Fruit fly (Drosophila melanogaster) whole organism, embryonic: ENCODE results near the gene mthl12.
A peak's percentile ranks its signal among the peaks of the same experiment; 100 is the strongest.

Experiments
- Ada2b ChIP-seq: fragments of 200-800 bp; sonication (Bioruptor generic); IDR thresholded peaks from 2 replicates; pipeline ENCODE4 v1.3.6; 2022; ENCODE audit warnings: missing biosample characterization, missing genetic modification characterization
- BEAF-32 ChIP-seq: fragments of 200-800 bp; sonication (Bioruptor generic); optimal IDR thresholded peaks from 3 replicates; lab custom pipeline; 2017; ENCODE audit warnings: missing biosample characterization, missing genetic modification characterization, mild to moderate bottlenecking, moderate library complexity, missing genetic modification reagents
- BtbVII ChIP-seq: fragments of 200-800 bp; sonication (Bioruptor generic); optimal IDR thresholded peaks from 3 replicates; lab custom pipeline; 2017; ENCODE audit warnings: missing biosample characterization, mild to moderate bottlenecking, missing genetic modification characterization
- CG10366 ChIP-seq: fragments of 200-800 bp; sonication (Bioruptor generic); IDR thresholded peaks from 2 replicates; pipeline ENCODE4 v1.3.6; 2022; ENCODE audit warnings: missing biosample characterization, missing genetic modification characterization
- CG11398 ChIP-seq: fragments of 200-800 bp; sonication (Bioruptor generic); optimal IDR thresholded peaks from 2 replicates; lab custom pipeline; 2016; ENCODE audit warnings: missing biosample characterization, missing genetic modification characterization
- CG1233 ChIP-seq: fragments of 200-800 bp; sonication (Bioruptor generic); optimal IDR thresholded peaks from 4 replicates; lab custom pipeline; 2018; ENCODE audit warnings: missing biosample characterization, mild to moderate bottlenecking, missing genetic modification characterization
- CG14710 ChIP-seq: fragments of 200-800 bp; sonication (Bioruptor generic); optimal IDR thresholded peaks from 3 replicates; lab custom pipeline; 2019; ENCODE audit warnings: missing biosample characterization, mild to moderate bottlenecking, missing genetic modification characterization, moderate library complexity
- CG1603 ChIP-seq: fragments of 200-800 bp; sonication (Bioruptor generic); optimal IDR thresholded peaks from 2 replicates; lab custom pipeline; 2019; ENCODE audit warnings: missing biosample characterization, mild to moderate bottlenecking, missing genetic modification characterization, moderate library complexity
- CG16813 ChIP-seq: fragments of 200-800 bp; sonication (Bioruptor generic); IDR thresholded peaks from 3 replicates; pipeline ENCODE4 v1.3.6; 2022; ENCODE audit warnings: missing biosample characterization, missing genetic modification characterization; ENCODE audit not compliant: partially characterized antibody
- CG17829 ChIP-seq: fragments of 200-800 bp; optimal IDR thresholded peaks from 2 replicates; lab custom pipeline; 2019; ENCODE audit warnings: missing biosample characterization, mild to moderate bottlenecking, missing genetic modification characterization, moderate library complexity
- CG18011 ChIP-seq: fragments of 200-800 bp; sonication (Bioruptor generic); optimal IDR thresholded peaks from 2 replicates; lab custom pipeline; 2017; ENCODE audit warnings: missing biosample characterization, missing genetic modification characterization, mild to moderate bottlenecking, moderate library complexity, missing genotype
- CG2116 ChIP-seq: fragments of 200-800 bp; sonication (Bioruptor generic); optimal IDR thresholded peaks from 3 replicates; lab custom pipeline; 2018; ENCODE audit warnings: missing biosample characterization, mild to moderate bottlenecking, missing genetic modification characterization
- CG2712 ChIP-seq: fragments of 200-800 bp; optimal IDR thresholded peaks from 3 replicates; lab custom pipeline; 2019; ENCODE audit warnings: missing biosample characterization, mild to moderate bottlenecking, missing genetic modification characterization, moderate library complexity
- CG42726 ChIP-seq: fragments of 200-800 bp; sonication (Bioruptor generic); IDR thresholded peaks from 2 replicates; pipeline ENCODE4 v1.3.6; 2022; ENCODE audit warnings: missing biosample characterization, missing genetic modification characterization; ENCODE audit not compliant: partially characterized antibody
- CG4617 ChIP-seq: fragments of 200-800 bp; sonication (Bioruptor generic); optimal IDR thresholded peaks from 3 replicates; lab custom pipeline; 2016; ENCODE audit warnings: missing biosample characterization, missing genetic modification characterization, borderline replicate concordance
- CG7928 ChIP-seq: fragments of 200-800 bp; sonication (Bioruptor generic); optimal IDR thresholded peaks from 2 replicates; lab custom pipeline; 2017; ENCODE audit warnings: missing biosample characterization, mild to moderate bottlenecking, missing genetic modification characterization
- CG8290 ChIP-seq, 3 experiments: fragments of 200-800 bp; sonication (Bioruptor generic); optimal IDR thresholded peaks; 2 replicates each; lab custom pipeline; 2016 to 2019; ENCODE audit warnings: missing biosample characterization in 3 of 3, missing genetic modification characterization in 3 of 3, mild to moderate bottlenecking in 2 of 3, moderate library complexity in 1 of 3
- Eip74EF ChIP-seq, 2 experiments: fragments of 200-800 bp in 1 of 2; fragments of >200 bp in 1 of 2; sonication (Bioruptor generic) in 1 of 2; optimal IDR thresholded peaks; 2 replicates each; lab custom pipeline; 2017 to 2019; ENCODE audit warnings: missing biosample characterization in 2 of 2, missing genetic modification characterization in 2 of 2, mild to moderate bottlenecking in 1 of 2, moderate library complexity in 1 of 2
- Ets65A ChIP-seq: fragments of 200-800 bp; sonication (Bioruptor generic); peaks from one replicate; lab custom pipeline; 2016; ENCODE audit warnings: missing biosample characterization, missing genetic modification characterization
- Ets97D ChIP-seq: fragments of 200-800 bp; sonication (Bioruptor generic); optimal IDR thresholded peaks from 3 replicates; lab custom pipeline; 2016; ENCODE audit warnings: missing biosample characterization, missing genetic modification characterization
- HmgZ ChIP-seq: fragments of 200-800 bp; sonication (Bioruptor generic); optimal IDR thresholded peaks from 2 replicates; lab custom pipeline; 2018; ENCODE audit warnings: missing biosample characterization, mild to moderate bottlenecking, missing genetic modification characterization
- MBD-R2 ChIP-seq: fragments of 200-800 bp; sonication (Bioruptor generic); IDR thresholded peaks from 2 replicates; pipeline ENCODE4 v1.3.6; 2022; ENCODE audit warnings: missing biosample characterization, missing genetic modification characterization
- MESR4 ChIP-seq: fragments of 200-800 bp; sonication (Bioruptor generic); optimal IDR thresholded peaks from 2 replicates; lab custom pipeline; 2018; ENCODE audit warnings: missing biosample characterization, mild to moderate bottlenecking, missing genetic modification characterization, moderate library complexity
- Med ChIP-seq: fragments of 200-800 bp; sonication (Bioruptor generic); peaks from one replicate; lab custom pipeline; 2016; ENCODE audit warnings: missing biosample characterization, missing genetic modification characterization, mild to moderate bottlenecking, inconsistent platforms, moderate library complexity
- Myb ChIP-seq: fragments of 200-800 bp; sonication (Bioruptor generic); optimal IDR thresholded peaks from 2 replicates; lab custom pipeline; 2016; ENCODE audit warnings: missing biosample characterization, missing genetic modification characterization
- NFAT ChIP-seq: fragments of 200-800 bp; sonication (Bioruptor generic); IDR thresholded peaks from 2 replicates; pipeline ENCODE4 v1.3.6; 2022; ENCODE audit warnings: missing biosample characterization, missing genetic modification characterization
- Pdp1 ChIP-seq, 2 experiments: fragments of 200-800 bp; sonication (Bioruptor generic); optimal IDR thresholded peaks; 3 replicates each; lab custom pipeline; 2016; ENCODE audit warnings: missing biosample characterization in 2 of 2, missing genetic modification characterization in 2 of 2, mild to moderate bottlenecking in 1 of 2, moderate library complexity in 1 of 2
- Sry-δ ChIP-seq: fragments of 200-800 bp; sonication (Bioruptor generic); optimal IDR thresholded peaks from 2 replicates; lab custom pipeline; 2016; ENCODE audit warnings: missing biosample characterization, missing genetic modification characterization
- YL-1 ChIP-seq: fragments of 200-800 bp; sonication (Bioruptor generic); optimal IDR thresholded peaks from 3 replicates; lab custom pipeline; 2017; ENCODE audit warnings: missing biosample characterization, mild to moderate bottlenecking, missing genetic modification characterization
- amos ChIP-seq: fragments of 200-800 bp; sonication (Bioruptor generic); IDR thresholded peaks from 2 replicates; pipeline ENCODE4 v1.3.6; 2022; ENCODE audit warnings: missing biosample characterization, missing genetic modification characterization; ENCODE audit not compliant: partially characterized antibody
- ap ChIP-seq: fragments of 200-800 bp; sonication (Bioruptor generic); IDR thresholded peaks from 2 replicates; pipeline ENCODE4 v1.3.6; 2022; ENCODE audit warnings: missing biosample characterization, missing genetic modification characterization
- ash1 ChIP-seq: fragments of 200-800 bp; sonication (Bioruptor generic); optimal IDR thresholded peaks from 2 replicates; lab custom pipeline; 2018; ENCODE audit warnings: missing biosample characterization, mild to moderate bottlenecking, missing genetic modification characterization
- bbx ChIP-seq: fragments of 200-800 bp; sonication (Bioruptor generic); IDR thresholded peaks from 2 replicates; pipeline ENCODE4 v1.3.6; 2022; ENCODE audit warnings: missing biosample characterization, missing genetic modification characterization; ENCODE audit not compliant: partially characterized antibody
- fd3F ChIP-seq: fragments of 200-800 bp; sonication (Bioruptor generic); optimal IDR thresholded peaks from 2 replicates; lab custom pipeline; 2018; ENCODE audit warnings: missing biosample characterization, mild to moderate bottlenecking, missing genetic modification characterization, moderate library complexity
- gce ChIP-seq: fragments of 200-800 bp; sonication (Bioruptor generic); IDR thresholded peaks from 3 replicates; pipeline ENCODE4 v1.3.6; 2022; ENCODE audit warnings: missing biosample characterization, missing genetic modification characterization
- gfzf ChIP-seq: fragments of 200-800 bp; sonication (Bioruptor generic); optimal IDR thresholded peaks from 2 replicates; lab custom pipeline; 2016; ENCODE audit warnings: missing biosample characterization, mild to moderate bottlenecking, missing genetic modification characterization, moderate library complexity
- grn ChIP-seq: fragments of 200-800 bp; sonication (Bioruptor generic); optimal IDR thresholded peaks from 3 replicates; lab custom pipeline; 2017; ENCODE audit warnings: missing biosample characterization, missing genetic modification characterization
- hkb ChIP-seq, 2 experiments: fragments of 200-800 bp in 1 of 2; fragments of >200 bp in 1 of 2; sonication (Bioruptor generic) in 1 of 2; IDR thresholded peaks in 1 of 2; optimal IDR thresholded peaks in 1 of 2; 2 replicates each; pipeline versions ENCODE4 v1.3.6 to Lab custom; 2017 to 2022; ENCODE audit warnings: missing biosample characterization in 1 of 2, missing genetic modification characterization in 1 of 2
- kay ChIP-seq: fragments of 200-800 bp; sonication (Bioruptor generic); optimal IDR thresholded peaks from 2 replicates; lab custom pipeline; 2016; ENCODE audit warnings: missing biosample characterization, missing genetic modification characterization
- kni ChIP-seq: fragments of 200-800 bp; sonication (Bioruptor generic); optimal IDR thresholded peaks from 3 replicates; lab custom pipeline; 2017; ENCODE audit warnings: mild to moderate bottlenecking, missing biosample characterization, missing genetic modification reagents, missing genetic modification characterization
- nmo ChIP-seq: fragments of 200-800 bp; sonication (Bioruptor generic); optimal IDR thresholded peaks from 2 replicates; lab custom pipeline; 2018; ENCODE audit warnings: missing biosample characterization, mild to moderate bottlenecking, missing genetic modification characterization, moderate library complexity
- pita ChIP-seq: fragments of 200-800 bp; sonication (Bioruptor generic); optimal IDR thresholded peaks from 2 replicates; lab custom pipeline; 2017; ENCODE audit warnings: missing biosample characterization, mild to moderate bottlenecking, missing genetic modification characterization
- prd ChIP-seq, 3 experiments: fragments of >200 bp in 2 of 3; fragments of 200-800 bp in 1 of 3; sonication (Bioruptor generic) in 1 of 3; optimal IDR thresholded peaks in 2 of 3; IDR thresholded peaks in 1 of 3; 2 replicates in 2 of 3; 3 replicates in 1 of 3; pipeline versions ENCODE4 v1.3.6 to Lab custom; 2017 to 2022; ENCODE audit warnings: missing biosample characterization in 1 of 3, missing genetic modification characterization in 1 of 3
- rib ChIP-seq: fragments of 200-800 bp; sonication (Bioruptor generic); IDR thresholded peaks from 2 replicates; pipeline ENCODE4 v1.3.6; 2022; ENCODE audit warnings: missing biosample characterization, missing genetic modification characterization
- stwl ChIP-seq: fragments of 200-800 bp; sonication (Bioruptor generic); optimal IDR thresholded peaks from 3 replicates; lab custom pipeline; 2018; ENCODE audit warnings: missing biosample characterization, mild to moderate bottlenecking, missing genetic modification characterization, moderate library complexity
- trem ChIP-seq: fragments of 200-800 bp; optimal IDR thresholded peaks from 3 replicates; lab custom pipeline; 2019; ENCODE audit warnings: missing biosample characterization, mild to moderate bottlenecking, missing genetic modification characterization, moderate library complexity
- vnd ChIP-seq: fragments of 200-800 bp; sonication (Bioruptor generic); IDR thresholded peaks from 3 replicates; pipeline ENCODE4 v1.3.6; 2022; ENCODE audit warnings: missing biosample characterization, missing genetic modification characterization; ENCODE audit not compliant: partially characterized antibody

Gene mthl12

DNA sequence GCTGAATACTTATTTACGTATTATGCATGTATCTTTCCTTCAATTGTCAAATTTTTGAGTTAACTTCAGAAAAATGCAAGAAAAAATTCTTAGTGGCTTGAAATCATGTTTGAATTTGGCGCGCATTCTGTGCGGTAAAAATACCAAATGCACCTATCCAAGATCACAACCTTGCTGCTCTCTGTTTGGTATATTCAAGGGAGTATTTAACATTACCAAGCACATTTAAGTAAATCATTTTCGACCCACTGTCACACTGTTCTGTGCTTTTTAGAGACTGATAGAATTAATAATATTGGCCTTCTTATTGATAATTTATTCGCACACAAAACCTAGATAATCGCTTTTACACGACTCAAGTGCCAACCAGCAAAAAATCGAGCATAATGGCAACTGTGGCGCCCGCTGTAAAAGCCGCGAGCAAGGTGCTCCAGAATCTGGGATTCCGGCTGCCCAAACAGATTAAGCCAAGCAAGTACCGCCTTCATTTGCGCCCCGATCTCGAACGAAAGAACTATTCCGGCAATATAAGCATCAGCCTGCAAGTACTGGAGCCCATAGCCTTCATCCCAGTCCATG, 44.3 kb upstream of the mthl12 start (continued):
- no peak for TF ChIP-seq NFAT
- TF ChIP-seq pita (GFP tag; lab: Kevin White, UChicago), result peak; percentile 47
- peak; percentile 85 for TF ChIP-seq stwl (tag; lab: Kevin White, UChicago)
- no peak for TF ChIP-seq CG11398
- TF ChIP-seq CG18011, result peak; percentile 11
- TF ChIP-seq CG7928 (GFP tag; lab: Kevin White, UChicago), result peak; percentile 2
- TF ChIP-seq Eip74EF (GFP tag; optimal IDR thresholded peaks at IDR 0.05; lab: Kevin White, UChicago), result no peak
- TF ChIP-seq Med (GFP tag; lab: Kevin White, UChicago), result peak; percentile 55
- peak in 1 of 2 experiments; percentile 39 for TF ChIP-seq Pdp1 (GFP tag; optimal IDR thresholded peaks at IDR 0.05; lab: Kevin White, UChicago)
- TF ChIP-seq kay (GFP tag; lab: Kevin White, UChicago), result no peak
- peak; percentile 52 for TF ChIP-seq MESR4 (GFP tag; lab: Kevin White, UChicago)
- TF ChIP-seq BtbVII (GFP tag; lab: Kevin White, UChicago), result no peak
- peak; percentile 65 for TF ChIP-seq HmgZ (tag; lab: Kevin White, UChicago)
- peak; percentile 44 for TF ChIP-seq BEAF-32 (GFP tag; lab: Kevin White, UChicago)
- peak; percentile 48 for TF ChIP-seq nmo (GFP tag; lab: Kevin White, UChicago)
- peak; percentile 19 for TF ChIP-seq grn (GFP tag; lab: Kevin White, UChicago)
- TF ChIP-seq CG1603 (tag; lab: Kevin White, UChicago), result peak; percentile 80
- TF ChIP-seq Sry-δ, result peak; percentile 62
- TF ChIP-seq kni (GFP tag; lab: Kevin White, UChicago), result no peak
- TF ChIP-seq CG14710 (tag; lab: Kevin White, UChicago), result peak; percentile 36
- TF ChIP-seq trem (tag; lab: Kevin White, UChicago), result peak; percentile 45
- peak; percentile 1 for TF ChIP-seq CG2712 (tag; lab: Kevin White, UChicago)
- TF ChIP-seq fd3F (GFP tag; lab: Kevin White, UChicago), result no peak
- no peak for TF ChIP-seq CG10366
- TF ChIP-seq ash1 (GFP tag; lab: Kevin White, UChicago), result no peak
- peak; percentile 42 for TF ChIP-seq CG2116 (GFP tag; lab: Kevin White, UChicago)
- TF ChIP-seq bbx (GFP tag; lab: Robert Waterston, UW), result no peak
- TF ChIP-seq Ada2b (GFP tag; lab: Robert Waterston, UW), result no peak
- no peak for TF ChIP-seq gce
- no peak for TF ChIP-seq ap (GFP tag; lab: Robert Waterston, UW)
- TF ChIP-seq CG4617 (GFP tag; lab: Kevin White, UChicago), result peak; percentile 82
- no peak for TF ChIP-seq Ets65A (GFP tag; lab: Kevin White, UChicago)
- peak; percentile 98 for TF ChIP-seq gfzf (GFP tag; lab: Kevin White, UChicago)
- TF ChIP-seq Ets97D (GFP tag; lab: Kevin White, UChicago), result peak; percentile 68
- TF ChIP-seq rib (GFP tag; lab: Robert Waterston, UW), result no peak
- no peak for TF ChIP-seq hkb (optimal IDR thresholded peaks at IDR 0.05; lab: Kevin White, UChicago)
- TF ChIP-seq hkb (GFP tag; IDR thresholded peaks at IDR 0.05; lab: Robert Waterston, UW), result no peak
- peak; percentile 22 for TF ChIP-seq YL-1 (GFP tag; lab: Kevin White, UChicago)
- no peak for TF ChIP-seq prd (optimal IDR thresholded peaks at IDR 0.05; lab: Kevin White, UChicago)
- TF ChIP-seq prd (GFP tag; IDR thresholded peaks at IDR 0.05; lab: Robert Waterston, UW), result no peak
- TF ChIP-seq Myb (GFP tag; lab: Kevin White, UChicago), result peak; percentile 82
- TF ChIP-seq vnd (GFP tag; lab: Robert Waterston, UW), result 0 out of 3 replicates have a peak, but pooled peaks have one; percentile 35
- TF ChIP-seq MBD-R2 (GFP tag; lab: Robert Waterston, UW), result peak; percentile 78
- peak; percentile 29; the same call in 1 of the 3 replicates for TF ChIP-seq CG16813 (GFP tag; lab: Robert Waterston, UW)
- TF ChIP-seq amos (GFP tag; lab: Robert Waterston, UW), result peak; percentile 6; the same call in 1 of the 2 replicates
- peak; percentile 13; the same call in 1 of the 2 replicates for TF ChIP-seq CG42726 (GFP tag; lab: Robert Waterston, UW)
- TF ChIP-seq CG8290 (GFP tag; optimal IDR thresholded peaks at IDR 0.05; lab: Kevin White, UChicago), result no peak
- no peak for TF ChIP-seq CG8290 (tag; optimal IDR thresholded peaks at IDR 0.05; lab: Kevin White, UChicago)
- peak; percentile 0 for TF ChIP-seq CG17829
- TF ChIP-seq CG1233 (GFP tag; lab: Kevin White, UChicago), result no peak
